Worm (Caenorhabditis elegans) whole organism, mixed stage, embryonic: ENCODE results near the gene T28C12.6.

Source experiments
- ceh-39 ChIP-seq: fragments of 150-350 bp; optimal IDR thresholded peaks from 2 replicates; lab custom pipeline; 2014; ENCODE audit warnings: missing biosample characterization, missing genetic modification characterization
- ces-1 ChIP-seq: fragments of 150-350 bp; optimal IDR thresholded peaks from 2 replicates; lab custom pipeline; 2014; ENCODE audit warnings: missing biosample characterization, missing genetic modification reagents, missing genetic modification characterization
- elt-1 ChIP-seq: sonication (generic microtip); optimal IDR thresholded peaks from 2 replicates; lab custom pipeline; 2017; ENCODE audit warnings: missing genetic modification characterization, mild to moderate bottlenecking, missing compliant biosample characterization, antibody characterized with exemption, moderate library complexity, borderline replicate concordance; ENCODE audit not compliant: insufficient read depth
- elt-3 ChIP-seq: fragments of 150-350 bp; optimal IDR thresholded peaks from 2 replicates; lab custom pipeline; 2014; ENCODE audit warnings: missing biosample characterization, missing genetic modification characterization
- lin-13 ChIP-seq: fragments of 150-350 bp; optimal IDR thresholded peaks from 2 replicates; lab custom pipeline; 2014; ENCODE audit warnings: missing biosample characterization, missing genetic modification characterization
- lsy-2 ChIP-seq: fragments of 150-350 bp; optimal IDR thresholded peaks from 2 replicates; lab custom pipeline; 2014; ENCODE audit warnings: missing biosample characterization, missing genetic modification characterization
- nhr-12 ChIP-seq: fragments of 150-350 bp; optimal IDR thresholded peaks from 2 replicates; lab custom pipeline; 2014; ENCODE audit warnings: missing biosample characterization, missing genetic modification characterization
- nhr-28 ChIP-seq: fragments of 150-350 bp; optimal IDR thresholded peaks from 2 replicates; lab custom pipeline; 2014; ENCODE audit warnings: missing biosample characterization, missing genetic modification characterization
- pha-4 ChIP-seq: fragments of 150-350 bp; optimal IDR thresholded peaks from 2 replicates; lab custom pipeline; 2018; ENCODE audit warnings: missing biosample characterization, missing genetic modification reagents, missing genetic modification characterization
- sptf-1 ChIP-seq: sonication (generic microtip); optimal IDR thresholded peaks from 2 replicates; lab custom pipeline; 2017; ENCODE audit warnings: mild to moderate bottlenecking, missing genetic modification characterization, moderate library complexity, missing compliant biosample characterization
- unc-39 ChIP-seq: fragments of 150-350 bp; optimal IDR thresholded peaks from 2 replicates; lab custom pipeline; 2014; ENCODE audit warnings: missing biosample characterization, missing genetic modification characterization
- unc-62 ChIP-seq: fragments of 150-350 bp; optimal IDR thresholded peaks from 2 replicates; lab custom pipeline; 2014; ENCODE audit warnings: missing biosample characterization, missing genetic modification reagents, missing genetic modification characterization

ce11 chrV:6364806-6365205 lies 28.9 kb upstream of the T28C12.6 start:
- TF ChIP-seq elt-3 (tag; lab: Kevin White, UChicago) (no peak), pha-4 (tag; lab: Kevin White, UChicago) (no peak), nhr-28 (no peak), lin-13 (no peak), ces-1 (GFP tag; lab: Kevin White, UChicago) (no peak), unc-62 (GFP tag; lab: Kevin White, UChicago) (no peak), sptf-1 (tag; lab: Kevin White, UChicago) (no peak), ceh-39 (tag; lab: Kevin White, UChicago) (no peak), nhr-12 (tag; lab: Kevin White, UChicago) (no peak), elt-1 (tag; lab: Kevin White, UChicago) (no peak), lsy-2 (tag; lab: Kevin White, UChicago) (no peak), unc-39 (tag; lab: Kevin White, UChicago) (no peak)
